Worm (Caenorhabditis elegans) whole organism, midembryonic: ENCODE data around the gene srx-114.

ENCODE experiments used
- T22C8.4 ChIP-seq: fragments of 200-800 bp; sonication (Bioruptor generic); IDR thresholded peaks from 2 replicates; pipeline ENCODE4 v1.3.6; 2022; ENCODE audit warnings: missing genetic modification characterization, missing compliant biosample characterization
- cog-1 ChIP-seq: sonication (generic microtip); optimal IDR thresholded peaks from 2 replicates; lab custom pipeline; 2016; ENCODE audit warnings: missing genetic modification characterization, missing compliant biosample characterization
- flt-1 ChIP-seq: fragments of 200-800 bp; sonication (Bioruptor generic); IDR thresholded peaks from 2 replicates; pipeline ENCODE4 v1.3.6; 2022; ENCODE audit warnings: missing genetic modification characterization, missing compliant biosample characterization
- klf-2 ChIP-seq: fragments of 200-800 bp; sonication (Bioruptor generic); conservative IDR thresholded peaks from 2 replicates; pipeline ENCODE4 v1.3.6; 2022; ENCODE audit warnings: missing genetic modification reagents, missing genetic modification characterization, missing compliant biosample characterization
- med-1 ChIP-seq: sonication (generic microtip); optimal IDR thresholded peaks from 2 replicates; lab custom pipeline; 2017; ENCODE audit warnings: missing genetic modification characterization, mild to moderate bottlenecking, missing compliant biosample characterization, antibody characterized with exemption, missing genetic modification reagents; ENCODE audit not compliant: insufficient read depth
- tab-1 ChIP-seq: fragments of 200-800 bp; sonication (Bioruptor generic); IDR thresholded peaks from 2 replicates; pipeline ENCODE4 v1.3.6; 2022; ENCODE audit warnings: missing genetic modification characterization, missing compliant biosample characterization
- ztf-29 ChIP-seq: fragments of 200-800 bp; sonication (Bioruptor generic); IDR thresholded peaks from 2 replicates; pipeline ENCODE4 v1.3.6; 2022; ENCODE audit warnings: missing genetic modification reagents, missing genetic modification characterization, missing compliant biosample characterization

DNA sequence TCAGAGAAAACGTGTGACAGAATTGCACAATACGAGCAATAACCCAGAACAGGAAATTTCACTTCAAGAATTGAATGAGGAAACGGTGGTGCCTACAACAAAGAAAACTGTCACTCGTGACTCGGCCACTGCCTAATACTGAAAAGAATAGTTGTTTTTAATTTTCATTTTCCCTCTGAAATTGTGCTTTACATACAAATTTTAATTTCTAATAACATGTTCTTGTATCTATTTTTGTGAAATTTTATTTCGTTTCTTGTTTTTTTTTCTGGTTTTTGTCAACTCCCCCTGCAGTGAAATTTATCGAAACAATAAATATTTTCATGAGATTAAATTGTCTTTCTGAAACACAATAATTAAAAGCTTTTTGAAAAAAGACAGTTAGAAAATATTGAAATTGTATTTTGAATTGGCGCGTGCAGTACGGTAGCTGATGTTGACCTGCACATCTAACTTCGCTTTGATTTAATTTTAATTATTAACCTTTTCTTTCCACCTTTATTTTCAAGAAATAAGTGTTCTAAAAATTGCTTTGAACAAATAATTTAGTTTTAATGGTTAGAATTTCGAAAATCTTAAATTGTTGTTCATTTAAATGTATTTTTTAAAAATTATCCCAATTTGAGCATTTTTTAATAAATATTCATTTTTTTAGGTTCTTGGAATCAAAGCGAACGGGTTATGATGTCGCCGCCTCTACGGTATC is 22.8 kb upstream of the srx-114 start, which contains the start of gene daz-1:
- TF ChIP-seq med-1 (GFP tag; lab: Kevin White, UChicago) (no peak), ztf-29 (GFP tag; lab: Robert Waterston, UW) (no peak), tab-1 (GFP tag; lab: Robert Waterston, UW) (no peak), flt-1 (GFP tag; lab: Robert Waterston, UW) (no peak), T22C8.4 (GFP tag; lab: Robert Waterston, UW) (no peak), klf-2 (no peak), cog-1 (tag; lab: Kevin White, UChicago) (no peak)
